Worm (Caenorhabditis elegans) whole organism, early embryonic: ENCODE results near the gene pgl-1.

Experiments
- F13C5.2 ChIP-seq: sonication (generic microtip); optimal IDR thresholded peaks from 2 replicates; lab custom pipeline; 2017; ENCODE audit warnings: mild to moderate bottlenecking, missing genetic modification characterization, inconsistent platforms, missing compliant biosample characterization
- ama-1 ChIP-seq: fragments of 150-350 bp; optimal IDR thresholded peaks from 2 replicates; lab custom pipeline; 2014
- hmbx-1 ChIP-seq: sonication (generic microtip); optimal IDR thresholded peaks from 2 replicates; lab custom pipeline; 2016; ENCODE audit warnings: mild to moderate bottlenecking, missing genetic modification characterization, missing compliant biosample characterization
- hmg-4 ChIP-seq: fragments of 200-800 bp; sonication (Bioruptor generic); optimal IDR thresholded peaks from 2 replicates; lab custom pipeline; 2018; ENCODE audit warnings: mild to moderate bottlenecking, missing genetic modification characterization, missing compliant biosample characterization
- sea-1 ChIP-seq: fragments of 200-800 bp; sonication (Bioruptor generic); conservative IDR thresholded peaks from 2 replicates; pipeline ENCODE4 v1.3.6; 2022; ENCODE audit warnings: missing genetic modification characterization, missing compliant biosample characterization
- tbx-11 ChIP-seq: fragments of 200-800 bp; sonication (Bioruptor generic); IDR thresholded peaks from 2 replicates; pipeline ENCODE4 v1.3.6; 2022; ENCODE audit warnings: missing genetic modification characterization, missing compliant biosample characterization

DNA sequence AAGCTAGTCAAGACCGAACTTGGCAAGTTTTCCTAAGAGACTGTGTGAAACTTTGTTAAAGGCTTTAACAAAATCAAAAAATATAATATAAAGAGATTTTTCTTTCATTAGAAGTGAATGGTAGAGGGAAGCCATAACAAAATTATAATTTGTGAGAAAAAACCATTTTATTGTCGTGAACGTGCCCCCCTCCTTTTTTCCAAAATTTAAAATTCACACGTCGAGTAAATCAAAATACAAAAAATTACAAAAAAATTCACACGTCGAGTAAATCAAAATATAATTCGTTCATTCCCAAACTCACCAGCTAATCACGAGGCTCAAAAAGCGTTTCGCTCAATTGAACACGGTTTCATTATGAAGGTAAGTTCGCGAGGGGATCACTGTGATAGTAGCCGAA is 32.4 kb upstream of the pgl-1 start, which contains the start of gene C25A8.2:
- TF ChIP-seq hmg-4 = no peak
- TF ChIP-seq ama-1 (lab: Kevin White, UChicago) = no peak
- no peak for TF ChIP-seq hmbx-1 (tag; lab: Kevin White, UChicago)
- TF ChIP-seq tbx-11 (GFP tag; lab: Robert Waterston, UW) = no peak
- no peak for TF ChIP-seq sea-1
- no peak for TF ChIP-seq F13C5.2
